Fruit fly (Drosophila melanogaster) whole organism, embryonic: Measurements from ENCODE around the gene CG1824.

ENCODE experiments used
- Atf3 ChIP-seq: fragments of 200-800 bp; sonication (Bioruptor generic); optimal IDR thresholded peaks from 3 replicates; lab custom pipeline; 2016; ENCODE audit warnings: missing biosample characterization, missing genetic modification characterization
- CG10267 ChIP-seq: fragments of 200-800 bp; sonication (Bioruptor generic); optimal IDR thresholded peaks from 2 replicates; lab custom pipeline; 2018; ENCODE audit warnings: missing biosample characterization, mild to moderate bottlenecking, missing genetic modification characterization, moderate library complexity
- CG10431 ChIP-seq: fragments of 200-800 bp; sonication (Bioruptor generic); optimal IDR thresholded peaks from 3 replicates; lab custom pipeline; 2018; ENCODE audit warnings: missing biosample characterization, mild to moderate bottlenecking, missing genetic modification characterization
- CG10959 ChIP-seq: fragments of 200-800 bp; sonication (Bioruptor generic); IDR thresholded peaks from 2 replicates; pipeline ENCODE4 v1.3.6; 2022; ENCODE audit warnings: missing biosample characterization, missing genetic modification characterization
- CG10979 ChIP-seq: fragments of 200-800 bp; sonication (Bioruptor generic); optimal IDR thresholded peaks from 2 replicates; lab custom pipeline; 2018; ENCODE audit warnings: missing biosample characterization, mild to moderate bottlenecking, missing genetic modification characterization, moderate library complexity
- CG12219 ChIP-seq: fragments of 200-800 bp; sonication (Bioruptor generic); optimal IDR thresholded peaks from 3 replicates; lab custom pipeline; 2018; ENCODE audit warnings: missing biosample characterization, mild to moderate bottlenecking, missing genetic modification characterization
- CG12236 ChIP-seq: fragments of 200-800 bp; sonication (Bioruptor generic); optimal IDR thresholded peaks from 2 replicates; lab custom pipeline; 2016; ENCODE audit warnings: missing biosample characterization, missing genetic modification characterization
- CG1233 ChIP-seq: fragments of 200-800 bp; sonication (Bioruptor generic); optimal IDR thresholded peaks from 4 replicates; lab custom pipeline; 2018; ENCODE audit warnings: missing biosample characterization, mild to moderate bottlenecking, missing genetic modification characterization
- CG13424 ChIP-seq: fragments of 200-800 bp; sonication (Bioruptor generic); optimal IDR thresholded peaks from 2 replicates; lab custom pipeline; 2019; ENCODE audit warnings: missing biosample characterization, mild to moderate bottlenecking, missing genetic modification characterization, moderate library complexity
- CG15601 ChIP-seq: fragments of 200-800 bp; sonication (Bioruptor generic); optimal IDR thresholded peaks from 3 replicates; lab custom pipeline; 2019; ENCODE audit warnings: missing biosample characterization, mild to moderate bottlenecking, missing genetic modification characterization, moderate library complexity
- CG16863 ChIP-seq: fragments of 200-800 bp; sonication (Bioruptor generic); optimal IDR thresholded peaks from 3 replicates; lab custom pipeline; 2016; ENCODE audit warnings: missing biosample characterization, missing genetic modification characterization
- CG1792 ChIP-seq: fragments of 200-800 bp; sonication (Bioruptor generic); optimal IDR thresholded peaks from 2 replicates; lab custom pipeline; 2016; ENCODE audit warnings: missing biosample characterization, missing genetic modification characterization
- CG1832 ChIP-seq: fragments of 200-800 bp; sonication (Bioruptor generic); optimal IDR thresholded peaks from 2 replicates; lab custom pipeline; 2017; ENCODE audit warnings: missing biosample characterization, mild to moderate bottlenecking, missing genetic modification characterization, inconsistent platforms
- CG2129 ChIP-seq: fragments of 200-800 bp; sonication (Bioruptor generic); IDR thresholded peaks from 2 replicates; pipeline ENCODE4 v1.3.6; 2022; ENCODE audit warnings: missing biosample characterization, missing genetic modification characterization; ENCODE audit not compliant: partially characterized antibody
- CG2678 ChIP-seq: fragments of 200-800 bp; sonication (Bioruptor generic); optimal IDR thresholded peaks from 3 replicates; lab custom pipeline; 2019; ENCODE audit warnings: missing biosample characterization, mild to moderate bottlenecking, missing genetic modification characterization, moderate library complexity
- CG31441 ChIP-seq: fragments of 200-800 bp; sonication (Bioruptor generic); IDR thresholded peaks from 2 replicates; pipeline ENCODE4 v1.3.6; 2022; ENCODE audit warnings: missing biosample characterization, missing genetic modification characterization
- CG33213 ChIP-seq: fragments of 200-800 bp; sonication (Bioruptor generic); optimal IDR thresholded peaks from 3 replicates; lab custom pipeline; 2016; ENCODE audit warnings: missing biosample characterization, missing genetic modification characterization
- CG3995 ChIP-seq: fragments of 200-800 bp; sonication (Bioruptor generic); optimal IDR thresholded peaks from 3 replicates; lab custom pipeline; 2016; ENCODE audit warnings: missing biosample characterization, missing genetic modification characterization
- CG4404 ChIP-seq: fragments of 200-800 bp; sonication (Bioruptor generic); IDR thresholded peaks from 2 replicates; pipeline ENCODE4 v1.3.6; 2022; ENCODE audit warnings: missing biosample characterization, missing genetic modification characterization
- CG4424 ChIP-seq: fragments of 200-800 bp; sonication (Bioruptor generic); optimal IDR thresholded peaks from 3 replicates; lab custom pipeline; 2016; ENCODE audit warnings: missing biosample characterization, missing genetic modification characterization
- CG6791 ChIP-seq: fragments of 200-800 bp; sonication (Bioruptor generic); IDR thresholded peaks from 3 replicates; pipeline ENCODE4 v1.3.6; 2022; ENCODE audit warnings: missing biosample characterization, missing genetic modification characterization; ENCODE audit not compliant: partially characterized antibody
- CG7271 ChIP-seq: fragments of 200-800 bp; sonication (Bioruptor generic); optimal IDR thresholded peaks from 2 replicates; lab custom pipeline; 2018; ENCODE audit warnings: missing biosample characterization, mild to moderate bottlenecking, missing genetic modification characterization, moderate library complexity
- CG7745 ChIP-seq: fragments of 200-800 bp; sonication (Bioruptor generic); optimal IDR thresholded peaks from 2 replicates; lab custom pipeline; 2018; ENCODE audit warnings: missing biosample characterization, mild to moderate bottlenecking, missing genetic modification characterization, moderate library complexity
- CG8359 ChIP-seq: fragments of 200-800 bp; sonication (Bioruptor generic); optimal IDR thresholded peaks from 2 replicates; lab custom pipeline; 2017; ENCODE audit warnings: missing biosample characterization, mild to moderate bottlenecking, missing genetic modification characterization, borderline replicate concordance
- CG9215 ChIP-seq: fragments of 200-800 bp; sonication (Bioruptor generic); IDR thresholded peaks from 2 replicates; pipeline ENCODE4 v1.3.6; 2022; ENCODE audit warnings: missing biosample characterization, missing genetic modification characterization
- CG9797 ChIP-seq: fragments of 200-800 bp; sonication (Bioruptor generic); optimal IDR thresholded peaks from 3 replicates; lab custom pipeline; 2018; ENCODE audit warnings: missing biosample characterization, mild to moderate bottlenecking, missing genetic modification characterization
- CG9876 ChIP-seq: fragments of 200-800 bp; sonication (Bioruptor generic); optimal IDR thresholded peaks from 2 replicates; lab custom pipeline; 2016; ENCODE audit warnings: missing biosample characterization, missing genetic modification characterization
- CkIIα-i1 ChIP-seq: fragments of 200-800 bp; sonication (Bioruptor generic); IDR thresholded peaks from 2 replicates; pipeline ENCODE4 v1.3.6; 2022; ENCODE audit warnings: missing biosample characterization, missing genetic modification characterization
- Dip3 ChIP-seq: fragments of 200-800 bp; sonication (Bioruptor generic); optimal IDR thresholded peaks from 3 replicates; lab custom pipeline; 2016; ENCODE audit warnings: missing biosample characterization, missing genetic modification characterization
- Drgx ChIP-seq: fragments of 200-800 bp; sonication (Bioruptor generic); IDR thresholded peaks from 2 replicates; pipeline ENCODE4 v1.3.6; 2022; ENCODE audit warnings: missing biosample characterization, missing genetic modification characterization
- HLHmδ ChIP-seq: fragments of 200-800 bp; sonication (Bioruptor generic); optimal IDR thresholded peaks from 2 replicates; lab custom pipeline; 2018; ENCODE audit warnings: missing biosample characterization, mild to moderate bottlenecking, missing genetic modification characterization, moderate library complexity
- Hr3 ChIP-seq: fragments of 200-800 bp; sonication (Bioruptor generic); optimal IDR thresholded peaks from 3 replicates; lab custom pipeline; 2016; ENCODE audit warnings: missing biosample characterization, missing genetic modification characterization
- Hr39 ChIP-seq: fragments of >200 bp; optimal IDR thresholded peaks from 2 replicates; lab custom pipeline; 2017
- Nf-YA ChIP-seq: fragments of 200-800 bp; sonication (Bioruptor generic); IDR thresholded peaks from 2 replicates; pipeline ENCODE4 v1.3.6; 2022; ENCODE audit warnings: missing biosample characterization, missing genetic modification characterization
- Ptx1 ChIP-seq: fragments of 200-800 bp; sonication (Bioruptor generic); IDR thresholded peaks from 2 replicates; pipeline ENCODE4 v1.3.6; 2022; ENCODE audit warnings: missing biosample characterization, missing genetic modification characterization
- Spps ChIP-seq: fragments of 200-800 bp; sonication (Bioruptor generic); optimal IDR thresholded peaks from 2 replicates; lab custom pipeline; 2018; ENCODE audit warnings: missing biosample characterization, mild to moderate bottlenecking, missing genetic modification characterization
- crp ChIP-seq, 2 experiments: fragments of 200-800 bp; sonication (Bioruptor generic); optimal IDR thresholded peaks; 2 replicates in 1 of 2; 3 replicates in 1 of 2; lab custom pipeline; 2017; ENCODE audit warnings: missing biosample characterization in 2 of 2, missing genetic modification characterization in 2 of 2, mild to moderate bottlenecking in 1 of 2, moderate library complexity in 1 of 2
- dimm ChIP-seq: fragments of 200-800 bp; sonication (Bioruptor generic); IDR thresholded peaks from 2 replicates; pipeline ENCODE4 v1.3.6; 2022; ENCODE audit warnings: missing biosample characterization, missing genetic modification characterization
- disco-r ChIP-seq: fragments of 200-800 bp; sonication (Bioruptor generic); optimal IDR thresholded peaks from 2 replicates; lab custom pipeline; 2016; ENCODE audit warnings: missing biosample characterization, missing genetic modification characterization
- esg ChIP-seq: fragments of 200-800 bp; sonication (Bioruptor generic); conservative IDR thresholded peaks from 2 replicates; pipeline ENCODE4 v1.3.6; 2022; ENCODE audit warnings: missing biosample characterization, missing genetic modification characterization
- eyg ChIP-seq: fragments of 200-800 bp; sonication (Bioruptor generic); optimal IDR thresholded peaks from 3 replicates; lab custom pipeline; 2016; ENCODE audit warnings: missing biosample characterization, missing genetic modification characterization
- fd3F ChIP-seq: fragments of 200-800 bp; sonication (Bioruptor generic); optimal IDR thresholded peaks from 2 replicates; lab custom pipeline; 2018; ENCODE audit warnings: missing biosample characterization, mild to moderate bottlenecking, missing genetic modification characterization, moderate library complexity
- ken ChIP-seq: fragments of 200-800 bp; sonication (Bioruptor generic); IDR thresholded peaks from 3 replicates; pipeline ENCODE4 v1.3.6; 2022; ENCODE audit warnings: missing biosample characterization, missing genetic modification characterization
- kni ChIP-seq: fragments of 200-800 bp; sonication (Bioruptor generic); optimal IDR thresholded peaks from 3 replicates; lab custom pipeline; 2017; ENCODE audit warnings: mild to moderate bottlenecking, missing biosample characterization, missing genetic modification reagents, missing genetic modification characterization
- oc ChIP-seq: fragments of 200-800 bp; sonication (Bioruptor generic); optimal IDR thresholded peaks from 2 replicates; lab custom pipeline; 2018; ENCODE audit warnings: missing biosample characterization, mild to moderate bottlenecking, missing genetic modification characterization, moderate library complexity
- ranshi ChIP-seq: fragments of 200-800 bp; sonication (Bioruptor generic); IDR thresholded peaks from 2 replicates; pipeline ENCODE4 v1.3.6; 2022; ENCODE audit warnings: missing biosample characterization, missing genetic modification characterization
- sens ChIP-seq: fragments of 200-800 bp; sonication (Bioruptor generic); peaks from one replicate; lab custom pipeline; 2016; ENCODE audit warnings: missing biosample characterization, missing genetic modification characterization
- sima ChIP-seq: fragments of 200-800 bp; sonication (Bioruptor generic); optimal IDR thresholded peaks from 2 replicates; lab custom pipeline; 2016; ENCODE audit warnings: missing biosample characterization, missing genetic modification characterization
- stwl ChIP-seq: fragments of 200-800 bp; sonication (Bioruptor generic); optimal IDR thresholded peaks from 3 replicates; lab custom pipeline; 2018; ENCODE audit warnings: missing biosample characterization, mild to moderate bottlenecking, missing genetic modification characterization, moderate library complexity

CG1824 gene

DNA sequence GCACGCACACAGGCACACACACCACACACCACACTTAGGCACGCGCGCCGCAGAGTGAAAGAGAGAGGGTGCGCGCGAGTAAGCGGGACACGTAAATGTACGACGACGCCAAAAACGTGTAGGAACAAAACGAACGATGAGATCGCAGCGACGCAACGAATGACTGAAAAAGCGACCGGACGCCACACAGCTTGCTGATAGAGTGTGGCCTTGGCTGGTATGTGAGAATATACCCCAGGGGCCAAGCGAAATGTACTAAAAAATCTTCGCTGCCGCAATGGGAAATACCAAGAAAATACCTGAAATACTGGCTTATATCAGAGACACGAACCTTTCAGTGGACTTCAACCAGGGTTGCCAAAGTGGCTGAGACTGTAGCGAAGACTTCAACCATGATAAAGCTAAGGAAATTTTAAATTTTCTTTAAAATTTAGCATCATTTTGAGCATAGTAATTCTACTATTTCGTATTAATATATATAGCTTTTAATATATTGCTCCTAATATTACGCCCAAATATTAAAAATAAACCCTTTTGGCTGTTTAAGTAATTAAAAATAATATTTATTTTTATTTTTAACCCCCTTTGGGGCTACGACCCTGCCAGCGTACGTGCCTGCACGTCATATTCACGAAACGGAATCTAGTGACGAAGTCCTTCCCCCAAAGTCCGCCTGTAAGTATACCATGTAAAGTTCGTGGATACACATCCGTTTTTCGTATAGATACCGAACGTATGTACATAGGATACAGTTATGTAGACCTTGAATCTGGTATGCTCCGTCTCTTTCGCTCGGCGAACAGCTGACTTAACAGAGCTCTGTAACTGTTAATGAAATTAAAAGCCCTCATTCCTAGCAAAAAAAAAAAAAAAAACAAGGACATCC is 12.2 kb downstream of the CG1824 start, which contains the start of gene Pits (continued):
- TF ChIP-seq CG2129 (GFP tag; lab: Robert Waterston, UW): no peak
- TF ChIP-seq dimm (GFP tag; lab: Robert Waterston, UW): no peak
- no peak for TF ChIP-seq Nf-YA (GFP tag; lab: Robert Waterston, UW)
- peak; percentile 17 for TF ChIP-seq CG10979
- TF ChIP-seq sens (GFP tag; lab: Kevin White, UChicago): peak; percentile 70
- peak; percentile 61 for TF ChIP-seq CG10267 (tag; lab: Kevin White, UChicago)
- peak; percentile 57; the same call in 1 of the 2 replicates for TF ChIP-seq CG4404
- peak; percentile 14 for TF ChIP-seq Spps (tag; lab: Kevin White, UChicago)
- TF ChIP-seq esg (GFP tag; lab: Robert Waterston, UW): peak; percentile 52; the same call in 1 of the 2 replicates
- peak; percentile 61 for TF ChIP-seq Ptx1
- TF ChIP-seq CG7271 (tag; lab: Kevin White, UChicago): peak; percentile 35
- TF ChIP-seq CG13424 (tag; lab: Kevin White, UChicago): peak; percentile 38
- no peak for TF ChIP-seq CG8359 (GFP tag; lab: Kevin White, UChicago)
- TF ChIP-seq fd3F: no peak
- TF ChIP-seq kni: no peak
- peak; percentile 9; the same call in 2 of the 3 replicates for TF ChIP-seq ken
- peak; percentile 87 for TF ChIP-seq CG33213 (GFP tag; lab: Kevin White, UChicago)
- TF ChIP-seq CG9797 (GFP tag; lab: Kevin White, UChicago): peak; percentile 98
- no peak for TF ChIP-seq Hr39 (lab: Kevin White, UChicago)
- peak; percentile 62 for TF ChIP-seq ranshi (GFP tag; lab: Robert Waterston, UW)
- TF ChIP-seq CG3995 (GFP tag; lab: Kevin White, UChicago): no peak
- peak; percentile 90 for TF ChIP-seq HLHmδ (GFP tag; lab: Kevin White, UChicago)
- TF ChIP-seq CG6791 (GFP tag; lab: Robert Waterston, UW): peak; percentile 51; the same call in 1 of the 3 replicates
- peak; percentile 24 for TF ChIP-seq CG4424 (GFP tag; lab: Kevin White, UChicago)
- no peak for TF ChIP-seq CG16863 (GFP tag; lab: Kevin White, UChicago)
- TF ChIP-seq sima (GFP tag; lab: Kevin White, UChicago): no peak
- TF ChIP-seq CG10431 (GFP tag; lab: Kevin White, UChicago): peak; percentile 97
- TF ChIP-seq CG31441 (GFP tag; lab: Robert Waterston, UW): 0 out of 2 replicates have a peak, but pooled peaks have one; percentile 7
- TF ChIP-seq CG15601 (tag; lab: Kevin White, UChicago): peak; percentile 65
- TF ChIP-seq Hr3 (GFP tag; lab: Kevin White, UChicago): peak; percentile 16
- no peak for TF ChIP-seq CG12236 (GFP tag; lab: Kevin White, UChicago)
- peak; percentile 13 for TF ChIP-seq Atf3
- TF ChIP-seq CkIIα-i1: no peak
- peak in 1 of 2 experiments; percentile 68 for TF ChIP-seq crp (GFP tag; optimal IDR thresholded peaks at IDR 0.05; lab: Kevin White, UChicago)
- TF ChIP-seq CG7745 (tag; lab: Kevin White, UChicago): no peak
- no peak for TF ChIP-seq stwl (tag; lab: Kevin White, UChicago)
- TF ChIP-seq eyg: no peak
- TF ChIP-seq Drgx (GFP tag; lab: Robert Waterston, UW): peak; percentile 29
- TF ChIP-seq CG12219: peak; percentile 42
- TF ChIP-seq CG1233 (GFP tag; lab: Kevin White, UChicago): peak; percentile 24
- peak; percentile 91 for TF ChIP-seq CG1832 (GFP tag; lab: Kevin White, UChicago)
- TF ChIP-seq CG9215 (GFP tag; lab: Robert Waterston, UW): peak; percentile 58; the same call in 1 of the 2 replicates
- TF ChIP-seq CG9876 (GFP tag; lab: Kevin White, UChicago): no peak
- no peak for TF ChIP-seq Dip3 (GFP tag; lab: Kevin White, UChicago)
- TF ChIP-seq CG10959 (GFP tag; lab: Robert Waterston, UW): no peak
- no peak for TF ChIP-seq disco-r
- peak; percentile 64 for TF ChIP-seq CG2678 (tag; lab: Kevin White, UChicago)
- TF ChIP-seq oc (tag; lab: Kevin White, UChicago): no peak
- peak; percentile 37 for TF ChIP-seq CG1792
